Worm (Caenorhabditis elegans) whole organism, midembryonic: Measurements from ENCODE around the gene F59B10.2.

Source experiments
- med-1 ChIP-seq: sonication (generic microtip); optimal IDR thresholded peaks from 2 replicates; lab custom pipeline; 2017; ENCODE audit warnings: missing genetic modification characterization, mild to moderate bottlenecking, missing compliant biosample characterization, antibody characterized with exemption, missing genetic modification reagents; ENCODE audit not compliant: insufficient read depth
- tab-1 ChIP-seq: fragments of 200-800 bp; sonication (Bioruptor generic); IDR thresholded peaks from 2 replicates; pipeline ENCODE4 v1.3.6; 2022; ENCODE audit warnings: missing genetic modification characterization, missing compliant biosample characterization
- ztf-29 ChIP-seq: fragments of 200-800 bp; sonication (Bioruptor generic); IDR thresholded peaks from 2 replicates; pipeline ENCODE4 v1.3.6; 2022; ENCODE audit warnings: missing genetic modification reagents, missing genetic modification characterization, missing compliant biosample characterization

- no peak for TF ChIP-seq tab-1
- no peak for TF ChIP-seq ztf-29 (GFP tag; lab: Robert Waterston, UW)
- no peak for TF ChIP-seq med-1 (GFP tag; lab: Kevin White, UChicago)
Measured at ce11 chrII:10470159-10470558, 39.5 kb downstream of the F59B10.2 start, which contains the start of gene clec-143.
